Worm (Caenorhabditis elegans) whole organism, young adult: ENCODE results near the gene sru-30.

Source experiments
- F10E7.11 ChIP-seq: sonication (generic microtip); optimal IDR thresholded peaks from 2 replicates; lab custom pipeline; 2017; ENCODE audit warnings: mild to moderate bottlenecking, missing genetic modification characterization, moderate library complexity, missing compliant biosample characterization
- cebp-1 ChIP-seq, 2 experiments: fragments of 200-800 bp in 1 of 2; sonication (Bioruptor generic) in 1 of 2; sonication (generic microtip) in 1 of 2; IDR thresholded peaks in 1 of 2; optimal IDR thresholded peaks in 1 of 2; 2 replicates each; pipeline versions ENCODE4 v1.3.6 to Lab custom; 2017 to 2022; ENCODE audit warnings: missing compliant biosample characterization in 2 of 2, missing genetic modification characterization in 2 of 2, mild to moderate bottlenecking in 1 of 2, missing genetic modification reagents in 1 of 2, moderate library complexity in 1 of 2
- mel-28 ChIP-seq: sonication (generic microtip); optimal IDR thresholded peaks from 2 replicates; lab custom pipeline; 2016; ENCODE audit warnings: borderline replicate concordance, mild to moderate bottlenecking, missing genetic modification characterization, missing compliant biosample characterization
- nhr-120 ChIP-seq: fragments of 200-800 bp; sonication (Bioruptor generic); IDR thresholded peaks from 2 replicates; pipeline ENCODE4 v1.3.6; 2022; ENCODE audit warnings: missing genetic modification characterization, missing compliant biosample characterization
- snpc-1.1 ChIP-seq: sonication (generic microtip); optimal IDR thresholded peaks from 2 replicates; lab custom pipeline; 2017; ENCODE audit warnings: missing genetic modification characterization, mild to moderate bottlenecking, missing compliant biosample characterization, antibody characterized with exemption, moderate library complexity, missing genotype, missing genetic modification reagents; ENCODE audit not compliant: insufficient read depth
- unc-130 ChIP-seq: sonication (generic microtip); optimal IDR thresholded peaks from 2 replicates; lab custom pipeline; 2016; ENCODE audit warnings: missing genetic modification reagents, missing genetic modification characterization, missing compliant biosample characterization

DNA sequence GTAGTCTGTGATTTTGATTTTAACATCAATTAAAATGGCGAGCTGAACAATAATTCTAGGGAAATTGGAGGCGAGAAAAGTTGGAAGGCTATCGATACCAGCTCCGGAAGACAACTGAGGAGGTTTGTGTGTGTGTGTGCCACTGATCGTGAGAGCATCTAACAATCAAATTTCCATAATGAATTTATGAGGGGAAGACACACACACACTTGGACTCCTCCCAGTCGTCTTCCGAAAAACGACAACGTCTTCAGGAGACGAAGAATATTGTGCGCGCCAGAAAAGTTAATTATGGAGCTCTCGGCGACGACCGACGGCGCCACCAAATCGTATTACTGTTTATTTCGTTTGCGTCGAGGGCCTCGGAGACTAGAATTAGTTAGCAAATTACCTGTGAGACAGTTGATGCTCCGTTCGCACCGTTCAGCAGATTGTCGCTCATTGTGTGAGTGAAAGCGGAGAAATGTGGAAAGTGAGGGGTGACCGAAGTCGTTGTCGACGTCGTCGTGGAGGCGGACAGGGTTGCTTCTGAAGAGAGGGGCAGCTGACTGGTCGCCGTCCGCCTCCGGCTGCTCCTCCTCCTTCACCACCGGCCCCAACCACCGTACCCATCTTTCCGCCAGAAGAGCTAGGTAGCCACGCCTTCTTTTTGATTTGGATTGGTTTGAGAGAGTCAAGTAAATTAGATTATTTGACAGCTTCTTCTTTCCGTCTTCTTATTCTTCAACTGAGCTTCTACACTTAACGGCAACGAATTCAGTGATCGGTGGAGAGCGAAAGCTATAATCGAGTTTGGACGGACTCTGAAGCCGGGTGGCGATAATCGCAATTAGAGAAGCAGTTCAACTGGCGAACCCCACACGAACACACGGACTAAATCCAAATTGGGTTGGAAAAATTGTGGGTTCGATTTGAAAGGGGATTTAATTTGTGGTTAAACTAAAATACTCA lies 44.5 kb upstream of the sru-30 start, which contains the start of gene unc-42:
- TF ChIP-seq mel-28 (no peak), unc-130 (GFP tag; lab: Kevin White, UChicago) (no peak), snpc-1.1 (tag; lab: Kevin White, UChicago) (no peak), nhr-120 (GFP tag; lab: Robert Waterston, UW) (no peak), F10E7.11 (tag; lab: Kevin White, UChicago) (no peak), cebp-1 (GFP tag; IDR thresholded peaks at IDR 0.05; lab: Robert Waterston, UW) (no peak), cebp-1 (tag; optimal IDR thresholded peaks at IDR 0.05; lab: Kevin White, UChicago) (no peak)
